Worm (Caenorhabditis elegans) whole organism, mixed stage, embryonic: Measurements from ENCODE around the gene ipla-7.

Source experiments
- blmp-1 ChIP-seq: fragments of 150-350 bp; optimal IDR thresholded peaks from 2 replicates; lab custom pipeline; 2014; ENCODE audit warnings: missing biosample characterization, missing genetic modification characterization
- lsy-2 ChIP-seq: fragments of 150-350 bp; optimal IDR thresholded peaks from 2 replicates; lab custom pipeline; 2014; ENCODE audit warnings: missing biosample characterization, missing genetic modification characterization
- mep-1 ChIP-seq: fragments of 150-350 bp; optimal IDR thresholded peaks from 2 replicates; lab custom pipeline; 2017; ENCODE audit warnings: missing biosample characterization, missing genetic modification reagents, missing genetic modification characterization, inconsistent platforms
- nhr-12 ChIP-seq: fragments of 150-350 bp; optimal IDR thresholded peaks from 2 replicates; lab custom pipeline; 2014; ENCODE audit warnings: missing biosample characterization, missing genetic modification characterization
- nhr-237 ChIP-seq: fragments of 150-350 bp; optimal IDR thresholded peaks from 2 replicates; lab custom pipeline; 2014; ENCODE audit warnings: missing biosample characterization, missing genetic modification characterization
- nhr-76 ChIP-seq: sonication (generic microtip); optimal IDR thresholded peaks from 2 replicates; lab custom pipeline; 2017; ENCODE audit warnings: missing biosample characterization, missing genetic modification characterization
- snpc-4 ChIP-seq: fragments of 150-350 bp; optimal IDR thresholded peaks from 2 replicates; lab custom pipeline; 2014; ENCODE audit warnings: missing biosample characterization, missing genetic modification characterization
- sptf-1 ChIP-seq: sonication (generic microtip); optimal IDR thresholded peaks from 2 replicates; lab custom pipeline; 2017; ENCODE audit warnings: mild to moderate bottlenecking, missing genetic modification characterization, moderate library complexity, missing compliant biosample characterization
- tbx-8 ChIP-seq: fragments of 200-800 bp; sonication (Bioruptor generic); optimal IDR thresholded peaks from 2 replicates; lab custom pipeline; 2018; ENCODE audit warnings: mild to moderate bottlenecking, missing genetic modification characterization, moderate library complexity, missing compliant biosample characterization
- unc-62 ChIP-seq: fragments of 150-350 bp; optimal IDR thresholded peaks from 2 replicates; lab custom pipeline; 2014; ENCODE audit warnings: missing biosample characterization, missing genetic modification reagents, missing genetic modification characterization

ce11 chrIV:10047108-10047507 lies 15.5 kb downstream of the ipla-7 start, which contains the start of gene T04B2.3:
- TF ChIP-seq nhr-76 (no peak), snpc-4 (tag; lab: Kevin White, UChicago) (no peak), mep-1 (tag; lab: Kevin White, UChicago) (no peak), nhr-237 (tag; lab: Kevin White, UChicago) (no peak), tbx-8 (GFP tag; lab: Kevin White, UChicago) (no peak), sptf-1 (tag; lab: Kevin White, UChicago) (no peak), nhr-12 (no peak), lsy-2 (tag; lab: Kevin White, UChicago) (no peak), blmp-1 (tag; lab: Kevin White, UChicago) (no peak), unc-62 (GFP tag; lab: Kevin White, UChicago) (no peak)
